Worm (Caenorhabditis elegans) whole organism, L3 larva: ENCODE data around the gene slc-25A10.

Experiments used
- R02D3.7 ChIP-seq: fragments of 150-350 bp; optimal IDR thresholded peaks from 2 replicates; lab custom pipeline; 2014; ENCODE audit warnings: missing biosample characterization, missing genetic modification characterization
- ZK546.5 ChIP-seq: sonication (generic microtip); optimal IDR thresholded peaks from 2 replicates; lab custom pipeline; 2017; ENCODE audit warnings: missing biosample characterization, missing genetic modification characterization
- aly-2 ChIP-seq: fragments of 150-350 bp; optimal IDR thresholded peaks from 2 replicates; lab custom pipeline; 2014; ENCODE audit warnings: missing biosample characterization, missing genetic modification characterization
- ama-1 ChIP-seq: fragments of 150-350 bp; optimal IDR thresholded peaks from 2 replicates; lab custom pipeline; 2018
- ceh-16 ChIP-seq: sonication (generic microtip); optimal IDR thresholded peaks from 2 replicates; lab custom pipeline; 2017; ENCODE audit warnings: missing biosample characterization, missing genetic modification characterization
- ceh-28 ChIP-seq: fragments of 150-350 bp; optimal IDR thresholded peaks from 2 replicates; lab custom pipeline; 2014; ENCODE audit warnings: missing biosample characterization, missing genetic modification reagents, missing genetic modification characterization
- ceh-82 ChIP-seq: fragments of 150-350 bp; optimal IDR thresholded peaks from 2 replicates; lab custom pipeline; 2014; ENCODE audit warnings: missing biosample characterization, missing genetic modification characterization
- ceh-9 ChIP-seq: sonication (generic microtip); optimal IDR thresholded peaks from 2 replicates; lab custom pipeline; 2018; ENCODE audit warnings: missing biosample characterization, missing genetic modification characterization
- daf-12 ChIP-seq: fragments of 150-350 bp; optimal IDR thresholded peaks from 2 replicates; lab custom pipeline; 2014; ENCODE audit warnings: missing biosample characterization, missing genetic modification reagents, missing genetic modification characterization
- egl-27 ChIP-seq: sonication (generic microtip); optimal IDR thresholded peaks from 4 replicates; lab custom pipeline; 2017; ENCODE audit warnings: missing biosample characterization, missing genetic modification reagents, missing genetic modification characterization
- egl-5 ChIP-seq: fragments of 150-350 bp; optimal IDR thresholded peaks from 2 replicates; lab custom pipeline; 2017; ENCODE audit warnings: missing biosample characterization, missing genetic modification reagents, missing genetic modification characterization, inconsistent platforms
- elt-1 ChIP-seq: fragments of 150-350 bp; optimal IDR thresholded peaks from 2 replicates; lab custom pipeline; 2014; ENCODE audit warnings: missing biosample characterization, missing genetic modification characterization
- elt-2 ChIP-seq: sonication (generic microtip); optimal IDR thresholded peaks from 2 replicates; lab custom pipeline; 2016; ENCODE audit warnings: missing genetic modification reagents, mild to moderate bottlenecking, missing genetic modification characterization, missing compliant biosample characterization
- elt-3 ChIP-seq, 3 experiments: fragments of 150-350 bp in 1 of 3; sonication (generic microtip) in 2 of 3; optimal IDR thresholded peaks; 2 replicates in 2 of 3; 4 replicates in 1 of 3; lab custom pipeline; 2014 to 2017; ENCODE audit warnings: missing biosample characterization in 3 of 3, missing genetic modification characterization in 3 of 3
- eor-1 ChIP-seq, 2 experiments: fragments of 150-350 bp; optimal IDR thresholded peaks; 2 replicates each; lab custom pipeline; 2014 to 2018; ENCODE audit warnings: missing biosample characterization in 2 of 2, missing genetic modification characterization in 2 of 2
- fkh-10 ChIP-seq: sonication (generic microtip); optimal IDR thresholded peaks from 2 replicates; lab custom pipeline; 2017; ENCODE audit warnings: missing biosample characterization, missing genetic modification reagents, missing genetic modification characterization
- fkh-2 ChIP-seq: fragments of 150-350 bp; optimal IDR thresholded peaks from 2 replicates; lab custom pipeline; 2014; ENCODE audit warnings: missing biosample characterization, missing genetic modification reagents, missing genetic modification characterization
- fos-1 ChIP-seq: fragments of 150-350 bp; optimal IDR thresholded peaks from 2 replicates; lab custom pipeline; 2014; ENCODE audit warnings: missing biosample characterization, missing genetic modification characterization
- hmg-11 ChIP-seq: sonication (generic microtip); optimal IDR thresholded peaks from 2 replicates; lab custom pipeline; 2016; ENCODE audit warnings: missing genetic modification characterization, missing compliant biosample characterization
- jun-1 ChIP-seq: fragments of 150-350 bp; optimal IDR thresholded peaks from 2 replicates; lab custom pipeline; 2014; ENCODE audit warnings: missing biosample characterization, missing genetic modification reagents, missing genetic modification characterization
- lin-15B ChIP-seq: fragments of 150-350 bp; optimal IDR thresholded peaks from 2 replicates; lab custom pipeline; 2014; ENCODE audit warnings: missing biosample characterization, missing genetic modification characterization
- lin-39 ChIP-seq: fragments of 150-350 bp; optimal IDR thresholded peaks from 2 replicates; lab custom pipeline; 2018; ENCODE audit warnings: missing biosample characterization, missing genetic modification reagents, missing genetic modification characterization
- lsy-12 ChIP-seq: sonication (generic microtip); optimal IDR thresholded peaks from 2 replicates; lab custom pipeline; 2016; ENCODE audit warnings: mild to moderate bottlenecking, missing genetic modification characterization, missing compliant biosample characterization
- mdl-1 ChIP-seq: fragments of 150-350 bp; optimal IDR thresholded peaks from 2 replicates; lab custom pipeline; 2014; ENCODE audit warnings: missing biosample characterization, missing genetic modification characterization
- mml-1 ChIP-seq: fragments of 150-350 bp; sonication (generic microtip); optimal IDR thresholded peaks from 3 replicates; lab custom pipeline; 2014; ENCODE audit warnings: missing biosample characterization, missing genetic modification characterization
- nfya-1 ChIP-seq: sonication (generic microtip); optimal IDR thresholded peaks from 2 replicates; lab custom pipeline; 2017; ENCODE audit warnings: missing genetic modification characterization, mild to moderate bottlenecking, missing compliant biosample characterization, antibody characterized with exemption, moderate library complexity; ENCODE audit not compliant: insufficient read depth
- nhr-11 ChIP-seq: fragments of 150-350 bp; optimal IDR thresholded peaks from 2 replicates; lab custom pipeline; 2014; ENCODE audit warnings: missing biosample characterization, missing genetic modification characterization
- nhr-12 ChIP-seq: fragments of 150-350 bp; optimal IDR thresholded peaks from 2 replicates; lab custom pipeline; 2014; ENCODE audit warnings: missing biosample characterization, missing genetic modification characterization
- nhr-23 ChIP-seq: fragments of 150-350 bp; optimal IDR thresholded peaks from 2 replicates; lab custom pipeline; 2014; ENCODE audit warnings: missing biosample characterization, missing genetic modification reagents, missing genetic modification characterization
- nhr-237 ChIP-seq: fragments of 150-350 bp; optimal IDR thresholded peaks from 2 replicates; lab custom pipeline; 2014; ENCODE audit warnings: missing biosample characterization, missing genetic modification characterization
- nhr-25 ChIP-seq: sonication (generic microtip); optimal IDR thresholded peaks from 2 replicates; lab custom pipeline; 2017; ENCODE audit warnings: missing biosample characterization, missing genetic modification characterization
- nhr-28 ChIP-seq: fragments of 150-350 bp; optimal IDR thresholded peaks from 2 replicates; lab custom pipeline; 2014; ENCODE audit warnings: missing biosample characterization, missing genetic modification characterization
- nhr-43 ChIP-seq: sonication (generic microtip); optimal IDR thresholded peaks from 2 replicates; lab custom pipeline; 2016; ENCODE audit warnings: mild to moderate bottlenecking, missing genetic modification characterization, missing compliant biosample characterization; ENCODE audit not compliant: poor library complexity, severe bottlenecking
- nhr-67 ChIP-seq: fragments of 150-350 bp; optimal IDR thresholded peaks from 2 replicates; lab custom pipeline; 2014; ENCODE audit warnings: missing biosample characterization, missing genetic modification characterization
- nhr-76 ChIP-seq: fragments of 150-350 bp; sonication (generic microtip); optimal IDR thresholded peaks from 5 replicates; lab custom pipeline; 2014; ENCODE audit warnings: missing biosample characterization, missing genetic modification characterization
- nhr-77 ChIP-seq: fragments of 150-350 bp; optimal IDR thresholded peaks from 2 replicates; lab custom pipeline; 2014; ENCODE audit warnings: missing biosample characterization, missing genetic modification characterization
- pha-4 ChIP-seq: fragments of 150-350 bp; optimal IDR thresholded peaks from 2 replicates; lab custom pipeline; 2014; ENCODE audit warnings: missing biosample characterization, missing genetic modification reagents, missing genetic modification characterization
- pqm-1 ChIP-seq: fragments of 150-350 bp; optimal IDR thresholded peaks from 2 replicates; lab custom pipeline; 2017; ENCODE audit warnings: missing biosample characterization, missing genetic modification characterization, inconsistent platforms
- sea-2 ChIP-seq: fragments of 150-350 bp; sonication (generic microtip); optimal IDR thresholded peaks from 4 replicates; lab custom pipeline; 2014; ENCODE audit warnings: missing biosample characterization, missing genetic modification reagents, missing genetic modification characterization
- skn-1 ChIP-seq: fragments of 150-350 bp; optimal IDR thresholded peaks from 2 replicates; lab custom pipeline; 2014; ENCODE audit warnings: missing biosample characterization, missing genetic modification characterization
- snpc-4 ChIP-seq: fragments of 150-350 bp; optimal IDR thresholded peaks from 2 replicates; lab custom pipeline; 2014; ENCODE audit warnings: missing biosample characterization, missing genetic modification characterization
- tbx-2 ChIP-seq: sonication (generic microtip); optimal IDR thresholded peaks from 2 replicates; lab custom pipeline; 2016; ENCODE audit warnings: mild to moderate bottlenecking, missing genetic modification characterization, missing compliant biosample characterization
- unc-39 ChIP-seq: sonication (generic microtip); optimal IDR thresholded peaks from 4 replicates; lab custom pipeline; 2017; ENCODE audit warnings: missing biosample characterization, missing genetic modification characterization
- unc-62 ChIP-seq: fragments of 150-350 bp; sonication (generic microtip); optimal IDR thresholded peaks from 4 replicates; lab custom pipeline; 2014; ENCODE audit warnings: missing biosample characterization, missing genetic modification reagents, missing genetic modification characterization
- zag-1 ChIP-seq: fragments of 150-350 bp; optimal IDR thresholded peaks from 2 replicates; lab custom pipeline; 2014; ENCODE audit warnings: missing biosample characterization, missing genetic modification characterization
- ztf-11 ChIP-seq: fragments of 150-350 bp; optimal IDR thresholded peaks from 2 replicates; lab custom pipeline; 2014; ENCODE audit warnings: missing biosample characterization, missing genetic modification characterization
- ztf-4 ChIP-seq: fragments of 150-350 bp; optimal IDR thresholded peaks from 2 replicates; lab custom pipeline; 2014; ENCODE audit warnings: missing biosample characterization, missing genetic modification characterization

Gene slc-25A10

ce11 chrX:6750145-6750544 is 24.7 kb upstream of the slc-25A10 start (continued):
- TF ChIP-seq ZK546.5 (no peak), eor-1 (tag; optimal IDR thresholded peaks at IDR 0.05; lab: Kevin White, UChicago) (peak; percentile 39 to 57), elt-3 (tag; optimal IDR thresholded peaks at IDR 0.05; lab: Kevin White, UChicago) (peak in 1 of 3 experiments; percentile 78)

- no peak for TF ChIP-seq ceh-28 (tag; lab: Kevin White, UChicago)
- peak; percentile 74 for TF ChIP-seq nhr-25
- TF ChIP-seq ZK546.5 = no peak
- peak; percentile 75 for TF ChIP-seq tbx-2
- peak; percentile 95 for TF ChIP-seq nhr-23
- TF ChIP-seq ceh-16 = no peak
- TF ChIP-seq fkh-10 = no peak
- TF ChIP-seq sea-2 (GFP tag; lab: Kevin White, UChicago) = no peak
- TF ChIP-seq elt-3 (tag; optimal IDR thresholded peaks at IDR 0.05; lab: Kevin White, UChicago) = peak in 2 of 3 experiments; percentile 16 to 88
- no peak for TF ChIP-seq lin-39 (tag; lab: Kevin White, UChicago)
- TF ChIP-seq nhr-11 = no peak
- TF ChIP-seq nhr-237 = no peak
- TF ChIP-seq fos-1 = no peak
- no peak for TF ChIP-seq nhr-76 (tag; lab: Kevin White, UChicago)
- TF ChIP-seq ceh-82 (tag; lab: Kevin White, UChicago) = no peak
- TF ChIP-seq mml-1 (tag; lab: Kevin White, UChicago) = peak; percentile 42
- TF ChIP-seq eor-1 (tag; optimal IDR thresholded peaks at IDR 0.05; lab: Kevin White, UChicago) = peak in 1 of 2 experiments; percentile 8
- peak; percentile 69 for TF ChIP-seq jun-1
- TF ChIP-seq nhr-28 (tag; lab: Kevin White, UChicago) = peak; percentile 67
- no peak for TF ChIP-seq aly-2
- no peak for TF ChIP-seq ceh-9 (tag; lab: Kevin White, UChicago)
- peak; percentile 61 for TF ChIP-seq pha-4
- TF ChIP-seq ztf-11 (tag; lab: Kevin White, UChicago) = no peak
- TF ChIP-seq ama-1 = no peak
- peak; percentile 60 for TF ChIP-seq lsy-12 (tag; lab: Kevin White, UChicago)
- TF ChIP-seq elt-1 (tag; lab: Kevin White, UChicago) = no peak
- no peak for TF ChIP-seq R02D3.7 (tag; lab: Kevin White, UChicago)
- no peak for TF ChIP-seq skn-1 (tag; lab: Kevin White, UChicago)
- peak; percentile 53 for TF ChIP-seq unc-62 (GFP tag; lab: Kevin White, UChicago)
- TF ChIP-seq snpc-4 (tag; lab: Kevin White, UChicago) = no peak
- TF ChIP-seq elt-2 (tag; lab: Kevin White, UChicago) = peak; percentile 91
- TF ChIP-seq nfya-1 (tag; lab: Kevin White, UChicago) = peak; percentile 65
- TF ChIP-seq pqm-1 = peak; percentile 27
- TF ChIP-seq ztf-4 = peak; percentile 82
- TF ChIP-seq nhr-43 (tag; lab: Kevin White, UChicago) = peak; percentile 93
- no peak for TF ChIP-seq fkh-2 (tag; lab: Kevin White, UChicago)
- no peak for TF ChIP-seq nhr-12
- peak; percentile 96 for TF ChIP-seq mdl-1
- TF ChIP-seq nhr-67 (tag; lab: Kevin White, UChicago) = no peak
- no peak for TF ChIP-seq nhr-77 (tag; lab: Kevin White, UChicago)
- TF ChIP-seq egl-27 (tag; lab: Kevin White, UChicago) = no peak
- no peak for TF ChIP-seq unc-39 (tag; lab: Kevin White, UChicago)
- TF ChIP-seq lin-15B (tag; lab: Kevin White, UChicago) = no peak
- no peak for TF ChIP-seq zag-1 (tag; lab: Kevin White, UChicago)
- no peak for TF ChIP-seq egl-5
- TF ChIP-seq daf-12 (tag; lab: Kevin White, UChicago) = no peak
- no peak for TF ChIP-seq hmg-11 (tag; lab: Kevin White, UChicago)
Measured at ce11 chrX:6749124-6749822, 23.8 kb upstream of the slc-25A10 start.
